Worm (Caenorhabditis elegans) whole organism, late embryonic: ENCODE results near the gene srh-75.
A peak's percentile ranks its signal among the peaks of the same experiment; 100 is the strongest.

Experiments used
- C08G9.2 ChIP-seq: sonication (generic microtip); optimal IDR thresholded peaks from 2 replicates; lab custom pipeline; 2016; ENCODE audit warnings: mild to moderate bottlenecking, missing genetic modification characterization, moderate library complexity, missing compliant biosample characterization
- C38D4.7 ChIP-seq: fragments of 200-800 bp; sonication (Bioruptor generic); optimal IDR thresholded peaks from 2 replicates; lab custom pipeline; 2018; ENCODE audit warnings: mild to moderate bottlenecking, missing genetic modification characterization, moderate library complexity, missing compliant biosample characterization
- F13H6.1 ChIP-seq: sonication (generic microtip); optimal IDR thresholded peaks from 2 replicates; lab custom pipeline; 2016; ENCODE audit warnings: missing genetic modification characterization, missing compliant biosample characterization
- K09A11.1 ChIP-seq: sonication (generic microtip); optimal IDR thresholded peaks from 2 replicates; lab custom pipeline; 2017; ENCODE audit warnings: antibody characterized with exemption, mild to moderate bottlenecking, missing genetic modification characterization, missing compliant biosample characterization; ENCODE audit not compliant: insufficient read depth
- T23F11.4 ChIP-seq: fragments of 200-800 bp; sonication (Bioruptor generic); optimal IDR thresholded peaks from 2 replicates; lab custom pipeline; 2018; ENCODE audit warnings: mild to moderate bottlenecking, missing genetic modification characterization, missing compliant biosample characterization
- Y22D7AL.16 ChIP-seq: sonication (generic microtip); optimal IDR thresholded peaks from 2 replicates; lab custom pipeline; 2016; ENCODE audit warnings: missing genetic modification characterization, missing compliant biosample characterization
- ceh-14 ChIP-seq: sonication (generic microtip); optimal IDR thresholded peaks from 2 replicates; lab custom pipeline; 2016; ENCODE audit warnings: missing genotype, missing genetic modification characterization, missing compliant biosample characterization
- ceh-18 ChIP-seq: sonication (generic microtip); optimal IDR thresholded peaks from 2 replicates; lab custom pipeline; 2016; ENCODE audit warnings: missing genetic modification characterization, missing compliant biosample characterization
- ceh-19 ChIP-seq: fragments of 200-800 bp; sonication (Bioruptor generic); optimal IDR thresholded peaks from 2 replicates; lab custom pipeline; 2018; ENCODE audit warnings: mild to moderate bottlenecking, missing genetic modification characterization, missing compliant biosample characterization
- ceh-22 ChIP-seq: sonication (generic microtip); optimal IDR thresholded peaks from 2 replicates; lab custom pipeline; 2017; ENCODE audit warnings: missing biosample characterization, missing genetic modification characterization
- ceh-31 ChIP-seq: sonication (generic microtip); optimal IDR thresholded peaks from 2 replicates; lab custom pipeline; 2016; ENCODE audit warnings: missing genetic modification characterization, missing compliant biosample characterization
- ceh-34 ChIP-seq: sonication (generic microtip); optimal IDR thresholded peaks from 2 replicates; lab custom pipeline; 2016; ENCODE audit warnings: mild to moderate bottlenecking, missing genetic modification characterization, missing compliant biosample characterization
- ceh-45 ChIP-seq: fragments of 200-800 bp; sonication (Bioruptor generic); IDR thresholded peaks from 2 replicates; pipeline ENCODE4 v1.3.6; 2022; ENCODE audit warnings: missing genetic modification reagents, missing genetic modification characterization, missing compliant biosample characterization
- ceh-6 ChIP-seq: fragments of 200-800 bp; sonication (Bioruptor generic); optimal IDR thresholded peaks from 2 replicates; lab custom pipeline; 2018; ENCODE audit warnings: mild to moderate bottlenecking, missing genetic modification characterization, missing compliant biosample characterization
- ceh-9 ChIP-seq: sonication (generic microtip); optimal IDR thresholded peaks from 2 replicates; lab custom pipeline; 2016; ENCODE audit warnings: mild to moderate bottlenecking, missing genetic modification characterization, inconsistent platforms, missing compliant biosample characterization
- che-1 ChIP-seq: sonication (generic microtip); optimal IDR thresholded peaks from 2 replicates; lab custom pipeline; 2016; ENCODE audit warnings: mild to moderate bottlenecking, missing genetic modification characterization, missing compliant biosample characterization
- dmd-4 ChIP-seq: sonication (generic microtip); optimal IDR thresholded peaks from 2 replicates; lab custom pipeline; 2016; ENCODE audit warnings: borderline replicate concordance, missing genetic modification characterization, missing compliant biosample characterization
- dve-1 ChIP-seq: sonication (generic microtip); optimal IDR thresholded peaks from 2 replicates; lab custom pipeline; 2017; ENCODE audit warnings: antibody characterized with exemption, mild to moderate bottlenecking, missing genetic modification characterization, missing compliant biosample characterization
- elt-2 ChIP-seq: sonication (generic microtip); optimal IDR thresholded peaks from 2 replicates; lab custom pipeline; 2016; ENCODE audit warnings: missing genetic modification reagents, missing genetic modification characterization, missing compliant biosample characterization
- eyg-1 ChIP-seq: sonication (generic microtip); optimal IDR thresholded peaks from 2 replicates; lab custom pipeline; 2016; ENCODE audit warnings: missing genotype, missing genetic modification characterization, missing compliant biosample characterization
- fkh-10 ChIP-seq: fragments of 150-350 bp; optimal IDR thresholded peaks from 2 replicates; lab custom pipeline; 2014; ENCODE audit warnings: missing biosample characterization, missing genetic modification reagents, missing genetic modification characterization
- gmeb-2 ChIP-seq: sonication (generic microtip); optimal IDR thresholded peaks from 2 replicates; lab custom pipeline; 2016; ENCODE audit warnings: missing genetic modification characterization, inconsistent platforms, missing compliant biosample characterization
- lin-11 ChIP-seq: fragments of 200-800 bp; sonication (Bioruptor generic); optimal IDR thresholded peaks from 2 replicates; lab custom pipeline; 2018; ENCODE audit warnings: mild to moderate bottlenecking, missing genetic modification characterization, missing compliant biosample characterization
- madf-2 ChIP-seq: sonication (generic microtip); optimal IDR thresholded peaks from 2 replicates; lab custom pipeline; 2017; ENCODE audit warnings: missing genetic modification characterization, missing compliant biosample characterization
- nfya-1 ChIP-seq: sonication (generic microtip); optimal IDR thresholded peaks from 2 replicates; lab custom pipeline; 2017; ENCODE audit warnings: missing genetic modification characterization, mild to moderate bottlenecking, missing compliant biosample characterization, antibody characterized with exemption, moderate library complexity
- nhr-11 ChIP-seq: fragments of 150-350 bp; optimal IDR thresholded peaks from 2 replicates; lab custom pipeline; 2014; ENCODE audit warnings: missing biosample characterization, missing genetic modification characterization
- odd-2 ChIP-seq: sonication (generic microtip); optimal IDR thresholded peaks from 2 replicates; lab custom pipeline; 2017; ENCODE audit warnings: antibody characterized with exemption, mild to moderate bottlenecking, missing genetic modification characterization, missing compliant biosample characterization
- pag-3 ChIP-seq: sonication (generic microtip); optimal IDR thresholded peaks from 2 replicates; lab custom pipeline; 2016; ENCODE audit warnings: missing compliant biosample characterization, missing genetic modification characterization, borderline replicate concordance
- pha-2 ChIP-seq: sonication (generic microtip); optimal IDR thresholded peaks from 2 replicates; lab custom pipeline; 2017; ENCODE audit warnings: mild to moderate bottlenecking, missing genetic modification characterization, missing compliant biosample characterization
- pqm-1 ChIP-seq: sonication (generic microtip); optimal IDR thresholded peaks from 2 replicates; lab custom pipeline; 2016; ENCODE audit warnings: missing genetic modification characterization, missing compliant biosample characterization
- pros-1 ChIP-seq: fragments of 150-350 bp; optimal IDR thresholded peaks from 2 replicates; lab custom pipeline; 2014; ENCODE audit warnings: missing biosample characterization, missing genetic modification reagents, missing genetic modification characterization
- rnt-1 ChIP-seq: sonication (generic microtip); optimal IDR thresholded peaks from 2 replicates; lab custom pipeline; 2016; ENCODE audit warnings: missing genetic modification characterization, missing compliant biosample characterization
- syd-9 ChIP-seq: sonication (generic microtip); optimal IDR thresholded peaks from 2 replicates; lab custom pipeline; 2016; ENCODE audit warnings: mild to moderate bottlenecking, missing genetic modification characterization, moderate library complexity, missing compliant biosample characterization
- unc-42 ChIP-seq: sonication (generic microtip); optimal IDR thresholded peaks from 2 replicates; lab custom pipeline; 2016; ENCODE audit warnings: missing genotype, missing genetic modification characterization, missing compliant biosample characterization
- zip-5 ChIP-seq: sonication (generic microtip); optimal IDR thresholded peaks from 2 replicates; lab custom pipeline; 2016; ENCODE audit warnings: missing genetic modification characterization, missing compliant biosample characterization
- ztf-16 ChIP-seq: sonication (generic microtip); optimal IDR thresholded peaks from 2 replicates; lab custom pipeline; 2017; ENCODE audit warnings: missing genetic modification characterization, missing compliant biosample characterization

srh-75 gene

DNA sequence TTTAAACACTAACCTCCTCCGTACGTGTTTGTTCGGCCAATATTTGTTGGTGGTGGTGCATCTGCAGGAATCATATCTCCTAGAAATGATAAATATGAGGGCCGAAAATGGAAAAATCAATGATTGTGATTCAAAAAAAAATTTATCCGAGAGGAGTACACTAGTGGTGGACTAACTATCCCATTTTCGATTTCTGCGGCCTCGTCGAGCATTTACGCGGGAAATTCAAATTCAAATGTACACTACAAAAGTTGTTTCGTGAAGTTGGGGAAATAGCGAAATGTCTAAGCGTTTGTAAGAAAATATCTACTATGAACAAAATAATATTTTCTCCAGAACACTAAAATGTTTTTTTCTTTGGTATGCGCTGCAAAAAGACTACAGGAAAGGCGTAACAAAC is 27.6 kb downstream of the srh-75 start (continued):
- TF ChIP-seq ceh-22 (tag; lab: Kevin White, UChicago) = no peak
- TF ChIP-seq C38D4.7 (GFP tag; lab: Kevin White, UChicago) = no peak
- TF ChIP-seq ceh-18 = no peak
- no peak for TF ChIP-seq syd-9 (tag; lab: Kevin White, UChicago)
- no peak for TF ChIP-seq ceh-19 (GFP tag; lab: Kevin White, UChicago)
- peak; percentile 56 for TF ChIP-seq dmd-4 (tag; lab: Kevin White, UChicago)
- TF ChIP-seq madf-2 (tag; lab: Kevin White, UChicago) = peak; percentile 35
- TF ChIP-seq fkh-10 (GFP tag; lab: Kevin White, UChicago) = no peak
- TF ChIP-seq zip-5 (tag; lab: Kevin White, UChicago) = peak; percentile 87
- TF ChIP-seq pha-2 (tag; lab: Kevin White, UChicago) = no peak
- TF ChIP-seq Y22D7AL.16 (tag; lab: Kevin White, UChicago) = no peak
- no peak for TF ChIP-seq che-1
- peak; percentile 13 for TF ChIP-seq nfya-1 (tag; lab: Kevin White, UChicago)
- TF ChIP-seq ceh-34 (tag; lab: Kevin White, UChicago) = peak; percentile 47
- no peak for TF ChIP-seq ceh-9 (tag; lab: Kevin White, UChicago)

DNA sequence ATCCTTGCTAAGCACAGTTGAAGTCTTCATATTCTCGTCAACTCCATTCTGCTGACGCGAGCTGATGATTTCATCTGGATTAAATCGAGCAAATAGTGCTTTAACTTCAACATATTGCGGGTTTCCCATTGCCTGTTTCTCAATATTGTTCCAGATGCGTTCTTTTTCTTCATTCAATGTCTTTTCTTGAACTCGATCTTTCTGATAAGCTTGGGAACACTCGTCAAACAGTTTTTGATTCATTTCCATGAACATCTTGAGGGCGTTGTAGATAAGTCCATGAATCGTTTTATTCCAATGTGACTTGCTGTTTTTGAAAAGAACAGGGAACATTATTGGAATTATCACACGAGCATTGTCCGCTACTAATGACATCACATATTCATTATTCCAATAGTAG is 29.2 kb downstream of the srh-75 start:
- TF ChIP-seq gmeb-2 (tag; lab: Kevin White, UChicago) = no peak
- no peak for TF ChIP-seq ceh-45 (GFP tag; lab: Robert Waterston, UW)
- TF ChIP-seq ztf-16 (tag; lab: Kevin White, UChicago) = no peak
- TF ChIP-seq nhr-11 (tag; lab: Kevin White, UChicago) = no peak
- no peak for TF ChIP-seq odd-2
- TF ChIP-seq pag-3 (tag; lab: Kevin White, UChicago) = no peak
- no peak for TF ChIP-seq zip-5 (tag; lab: Kevin White, UChicago)
- TF ChIP-seq elt-2 (tag; lab: Kevin White, UChicago) = no peak
- no peak for TF ChIP-seq fkh-10 (GFP tag; lab: Kevin White, UChicago)
- no peak for TF ChIP-seq pqm-1 (tag; lab: Kevin White, UChicago)
- no peak for TF ChIP-seq che-1
- no peak for TF ChIP-seq eyg-1 (tag; lab: Kevin White, UChicago)
- TF ChIP-seq C08G9.2 = no peak
- no peak for TF ChIP-seq K09A11.1 (tag; lab: Kevin White, UChicago)
- no peak for TF ChIP-seq rnt-1 (tag; lab: Kevin White, UChicago)
- TF ChIP-seq ceh-14 (tag; lab: Kevin White, UChicago) = no peak
- TF ChIP-seq pros-1 = no peak
- TF ChIP-seq lin-11 (tag; lab: Kevin White, UChicago) = no peak
- no peak for TF ChIP-seq ceh-31 (tag; lab: Kevin White, UChicago)
- TF ChIP-seq, all 69 proteins: peak for 0

DNA sequence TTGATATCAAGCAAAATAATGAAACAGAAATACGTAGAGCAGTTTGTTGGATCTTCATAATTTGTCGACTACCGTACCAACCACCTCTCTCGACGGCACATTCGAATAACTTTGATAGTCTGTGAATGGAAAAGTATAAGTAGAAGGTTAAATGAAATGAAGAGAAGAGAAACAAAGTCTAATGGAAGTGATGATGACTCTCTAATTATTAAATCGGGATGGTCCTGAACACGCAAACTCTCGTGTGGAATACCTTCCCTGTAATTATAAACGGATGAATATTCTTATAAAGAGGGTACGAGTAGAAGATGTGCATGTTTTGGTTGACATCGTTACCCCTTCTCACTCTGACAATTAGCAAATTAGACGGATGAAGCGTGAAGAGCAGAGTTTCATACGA is 34.1 kb downstream of the srh-75 start, which contains the start of the genes C13G3.12 and hot-6:
C13G3.12 (minus strand) TSS at position 101 of the 400 bp plus-strand sequence.
hot-6 (minus strand) TSS at position 121 of the 400 bp plus-strand sequence.
- TF ChIP-seq madf-2 (tag; lab: Kevin White, UChicago) (no peak), ceh-14 (tag; lab: Kevin White, UChicago) (no peak), ceh-18 (no peak), dve-1 (tag; lab: Kevin White, UChicago) (no peak), ceh-6 (no peak), T23F11.4 (GFP tag; lab: Kevin White, UChicago) (no peak)
- TF ChIP-seq, all 69 proteins: peak for 0

DNA sequence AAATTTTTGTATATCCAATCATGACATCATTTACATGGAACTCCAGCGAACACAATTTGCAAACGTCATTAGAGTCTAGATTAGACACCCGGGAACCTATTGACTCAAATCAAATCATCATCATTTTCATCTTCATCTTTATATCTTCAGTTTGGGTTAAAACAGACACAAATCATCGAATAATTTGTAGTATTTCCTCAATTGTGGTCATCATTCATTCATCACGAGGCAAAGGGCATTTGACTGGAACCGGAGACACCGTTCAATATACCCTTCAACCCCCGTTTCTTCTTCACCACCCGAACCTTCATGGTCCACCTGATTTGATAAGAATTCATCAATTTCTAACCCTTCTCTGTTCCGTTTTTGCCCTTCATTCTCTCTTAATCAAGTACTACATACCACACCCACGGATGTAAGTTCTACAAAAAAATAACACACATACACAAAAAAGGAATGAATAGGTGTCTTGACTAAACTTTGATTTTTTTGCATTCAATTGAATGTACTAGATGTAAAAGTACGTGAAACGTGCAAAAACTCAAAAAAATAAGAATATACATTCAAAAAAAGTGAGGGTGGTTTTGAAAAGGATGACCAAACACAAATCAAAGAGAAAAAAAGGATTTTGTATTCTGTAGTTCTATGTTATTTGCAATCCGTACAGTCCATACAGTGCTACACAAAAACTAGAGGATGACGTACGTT is 39.9 kb downstream of the srh-75 start:
- TF ChIP-seq unc-42 (tag; lab: Kevin White, UChicago) (no peak), F13H6.1 (tag; lab: Kevin White, UChicago) (no peak)
